Worm (Caenorhabditis elegans): Measurements from ENCODE around the gene Y53G8AM.7.

ce11 chrIII:3304554-3304953 lies 38.1 kb upstream of the Y53G8AM.7 start:
- TF ChIP-seq ces-1 (GFP tag; optimal IDR thresholded peaks at IDR 0.05): no peak
- TF ChIP-seq unc-62 (GFP tag; optimal IDR thresholded peaks at IDR 0.05): peak; percentile 45
- no peak for TF ChIP-seq blmp-1 (tag; optimal IDR thresholded peaks at IDR 0.05)
- no peak for TF ChIP-seq elt-1 (tag; optimal IDR thresholded peaks at IDR 0.05; ENCODE audit: borderline replicate concordance, insufficient read depth)
- TF ChIP-seq elt-3 (tag; optimal IDR thresholded peaks at IDR 0.05): no peak
- no peak for TF ChIP-seq nhr-76 (tag; optimal IDR thresholded peaks at IDR 0.05)
